Worm (Caenorhabditis elegans): ENCODE results near the gene ver-4.

DNA sequence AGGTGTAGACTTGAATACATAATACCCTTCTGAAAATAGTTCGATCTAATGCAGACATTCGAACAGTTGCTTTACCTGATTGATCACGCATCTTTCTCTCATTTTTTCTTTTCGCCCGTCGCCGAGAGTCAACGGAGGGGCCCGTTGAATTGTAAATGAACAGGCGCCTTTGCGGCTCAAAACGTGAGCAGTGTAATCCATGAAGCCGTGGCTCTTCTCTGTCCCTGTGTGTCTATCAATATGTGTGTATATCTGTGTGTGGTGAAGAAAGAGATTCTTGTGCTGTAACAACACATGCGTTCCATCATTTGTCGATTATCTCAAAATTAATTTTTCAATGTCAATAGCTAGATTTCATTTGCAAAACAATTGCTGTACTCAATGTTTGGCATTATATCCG is 53.4 kb downstream of the ver-4 start:
- no peak for TF ChIP-seq sptf-1 (tag; optimal IDR thresholded peaks at IDR 0.05)
- TF ChIP-seq unc-62 (GFP tag; optimal IDR thresholded peaks at IDR 0.05) = peak; percentile 88
- TF ChIP-seq mab-5 (tag; optimal IDR thresholded peaks at IDR 0.05) = no peak
- no peak for TF ChIP-seq elt-1 (tag; optimal IDR thresholded peaks at IDR 0.05; ENCODE audit: borderline replicate concordance, insufficient read depth)
- TF ChIP-seq pha-4 (tag; optimal IDR thresholded peaks at IDR 0.05) = no peak
- no peak for TF ChIP-seq ces-1 (GFP tag; optimal IDR thresholded peaks at IDR 0.05)
- peak; percentile 11 for TF ChIP-seq M03D4.4 (tag; optimal IDR thresholded peaks at IDR 0.05)
- no peak for TF ChIP-seq ztf-11 (tag; optimal IDR thresholded peaks at IDR 0.05)

All from whole organism, mixed stage, embryonic.